Worm (Caenorhabditis elegans): ENCODE measurements around the gene nas-25.

ce11 chrII:8814231-8814630 lies 11.6 kb upstream of the nas-25 start:
- no peak for TF ChIP-seq med-1 (GFP tag; optimal IDR thresholded peaks at IDR 0.05; ENCODE audit: insufficient read depth)
- no peak for TF ChIP-seq ztf-23 (GFP tag; IDR thresholded peaks at IDR 0.05)
- no peak for TF ChIP-seq klf-2 (GFP tag; conservative IDR thresholded peaks at IDR 0.05)

Measured in whole organism, midembryonic.